Fruit fly (Drosophila melanogaster) whole organism, embryonic: Measurements from ENCODE around the gene Cyp4ac1.

ENCODE experiments used
- ATbp ChIP-seq: fragments of 200-800 bp; sonication (Bioruptor generic); optimal IDR thresholded peaks from 2 replicates; lab custom pipeline; 2017; ENCODE audit warnings: missing biosample characterization, mild to moderate bottlenecking, missing genetic modification characterization, missing genetic modification reagents
- Aef1 ChIP-seq: fragments of 200-800 bp; sonication (Bioruptor generic); IDR thresholded peaks from 3 replicates; pipeline ENCODE4 v1.3.6; 2022; ENCODE audit warnings: missing biosample characterization, missing genetic modification characterization
- Atf6 ChIP-seq: fragments of 200-800 bp; sonication (Bioruptor generic); IDR thresholded peaks from 2 replicates; pipeline ENCODE4 v1.3.6; 2022; ENCODE audit warnings: missing biosample characterization, missing genetic modification characterization
- Blimp-1 ChIP-seq: fragments of 200-800 bp; sonication (Bioruptor generic); optimal IDR thresholded peaks from 3 replicates; lab custom pipeline; 2018; ENCODE audit warnings: missing biosample characterization, missing genetic modification characterization, mild to moderate bottlenecking, moderate library complexity, missing genetic modification reagents
- CG11093 ChIP-seq: fragments of 200-800 bp; sonication (Bioruptor generic); IDR thresholded peaks from 3 replicates; pipeline ENCODE4 v1.3.6; 2022; ENCODE audit warnings: missing biosample characterization, missing genetic modification characterization
- CG11560 ChIP-seq: fragments of 200-800 bp; sonication (Bioruptor generic); IDR thresholded peaks from 3 replicates; pipeline ENCODE4 v1.3.6; 2022; ENCODE audit warnings: missing biosample characterization, missing genetic modification characterization
- CG12236 ChIP-seq: fragments of 200-800 bp; sonication (Bioruptor generic); optimal IDR thresholded peaks from 2 replicates; lab custom pipeline; 2016; ENCODE audit warnings: missing biosample characterization, missing genetic modification characterization
- CG13123 ChIP-seq: fragments of 200-800 bp; sonication (Bioruptor generic); optimal IDR thresholded peaks from 2 replicates; lab custom pipeline; 2016; ENCODE audit warnings: missing biosample characterization, missing genetic modification characterization
- CG13424 ChIP-seq: fragments of 200-800 bp; sonication (Bioruptor generic); optimal IDR thresholded peaks from 2 replicates; lab custom pipeline; 2019; ENCODE audit warnings: missing biosample characterization, mild to moderate bottlenecking, missing genetic modification characterization, moderate library complexity
- CG14014 ChIP-seq: fragments of 200-800 bp; sonication (Bioruptor generic); IDR thresholded peaks from 2 replicates; pipeline ENCODE4 v1.3.6; 2022; ENCODE audit warnings: missing biosample characterization, missing genetic modification characterization
- CG14667 ChIP-seq: fragments of 200-800 bp; sonication (Bioruptor generic); IDR thresholded peaks from 2 replicates; pipeline ENCODE4 v1.3.6; 2022; ENCODE audit warnings: missing biosample characterization, missing genetic modification characterization
- CG14860 ChIP-seq: fragments of 200-800 bp; sonication (Bioruptor generic); IDR thresholded peaks from 3 replicates; pipeline ENCODE4 v1.3.6; 2022; ENCODE audit warnings: missing biosample characterization, missing genetic modification characterization; ENCODE audit not compliant: partially characterized antibody
- CG2129 ChIP-seq: fragments of 200-800 bp; sonication (Bioruptor generic); IDR thresholded peaks from 2 replicates; pipeline ENCODE4 v1.3.6; 2022; ENCODE audit warnings: missing biosample characterization, missing genetic modification characterization; ENCODE audit not compliant: partially characterized antibody
- CG2875 ChIP-seq: fragments of 200-800 bp; sonication (Bioruptor generic); optimal IDR thresholded peaks from 2 replicates; lab custom pipeline; 2017; ENCODE audit warnings: missing biosample characterization, mild to moderate bottlenecking, missing genetic modification characterization, missing genetic modification reagents
- CG2889 ChIP-seq: fragments of 200-800 bp; sonication (Bioruptor generic); IDR thresholded peaks from 3 replicates; pipeline ENCODE4 v1.3.6; 2022; ENCODE audit warnings: missing biosample characterization, missing genetic modification characterization
- CG31365 ChIP-seq: fragments of 200-800 bp; sonication (Bioruptor generic); optimal IDR thresholded peaks from 2 replicates; lab custom pipeline; 2018; ENCODE audit warnings: missing biosample characterization, mild to moderate bottlenecking, missing genetic modification characterization
- CG31441 ChIP-seq: fragments of 200-800 bp; sonication (Bioruptor generic); IDR thresholded peaks from 2 replicates; pipeline ENCODE4 v1.3.6; 2022; ENCODE audit warnings: missing biosample characterization, missing genetic modification characterization
- CG32772 ChIP-seq: fragments of 200-800 bp; sonication (Bioruptor generic); IDR thresholded peaks from 2 replicates; pipeline ENCODE4 v1.3.6; 2022; ENCODE audit warnings: missing biosample characterization, missing genetic modification characterization
- CG42726 ChIP-seq: fragments of 200-800 bp; sonication (Bioruptor generic); IDR thresholded peaks from 2 replicates; pipeline ENCODE4 v1.3.6; 2022; ENCODE audit warnings: missing biosample characterization, missing genetic modification characterization; ENCODE audit not compliant: partially characterized antibody
- CG4360 ChIP-seq: fragments of 200-800 bp; sonication (Bioruptor generic); IDR thresholded peaks from 2 replicates; pipeline ENCODE4 v1.3.6; 2022; ENCODE audit warnings: missing biosample characterization, missing genetic modification characterization
- CG6683 ChIP-seq: fragments of 200-800 bp; sonication (Bioruptor generic); optimal IDR thresholded peaks from 2 replicates; lab custom pipeline; 2017; ENCODE audit warnings: missing biosample characterization, mild to moderate bottlenecking, missing genetic modification characterization, missing genetic modification reagents
- CG6813 ChIP-seq: fragments of 200-800 bp; sonication (Bioruptor generic); optimal IDR thresholded peaks from 2 replicates; lab custom pipeline; 2017; ENCODE audit warnings: missing biosample characterization, missing genetic modification characterization, mild to moderate bottlenecking, moderate library complexity, missing genetic modification reagents
- CHES-1-like ChIP-seq: fragments of 200-800 bp; sonication (Bioruptor generic); optimal IDR thresholded peaks from 2 replicates; lab custom pipeline; 2016; ENCODE audit warnings: missing biosample characterization, missing genetic modification characterization
- CoRest ChIP-seq: fragments of 200-800 bp; sonication (Bioruptor generic); optimal IDR thresholded peaks from 3 replicates; lab custom pipeline; 2018; ENCODE audit warnings: missing biosample characterization, mild to moderate bottlenecking, missing genetic modification characterization, moderate library complexity
- Doc2 ChIP-seq: fragments of 200-800 bp; sonication (Bioruptor generic); IDR thresholded peaks from 2 replicates; pipeline ENCODE4 v1.3.6; 2022; ENCODE audit warnings: missing biosample characterization, missing genetic modification characterization
- Dp ChIP-seq: fragments of 200-800 bp; sonication (Bioruptor generic); optimal IDR thresholded peaks from 2 replicates; lab custom pipeline; 2018; ENCODE audit warnings: missing biosample characterization, mild to moderate bottlenecking, missing genetic modification characterization, moderate library complexity
- Ets65A ChIP-seq: fragments of 200-800 bp; sonication (Bioruptor generic); peaks from one replicate; lab custom pipeline; 2016; ENCODE audit warnings: missing biosample characterization, missing genetic modification characterization
- Ets97D ChIP-seq: fragments of 200-800 bp; sonication (Bioruptor generic); optimal IDR thresholded peaks from 3 replicates; lab custom pipeline; 2016; ENCODE audit warnings: missing biosample characterization, missing genetic modification characterization
- GATAe ChIP-seq: fragments of 200-800 bp; sonication (Bioruptor generic); conservative IDR thresholded peaks from 2 replicates; pipeline ENCODE4 v1.3.6; 2022; ENCODE audit warnings: missing biosample characterization, missing genetic modification characterization
- Myb ChIP-seq: fragments of 200-800 bp; sonication (Bioruptor generic); optimal IDR thresholded peaks from 2 replicates; lab custom pipeline; 2016; ENCODE audit warnings: missing biosample characterization, missing genetic modification characterization
- ase ChIP-seq: fragments of 200-800 bp; sonication (Bioruptor generic); IDR thresholded peaks from 3 replicates; pipeline ENCODE4 v1.3.6; 2022; ENCODE audit warnings: missing biosample characterization, missing genetic modification characterization
- en ChIP-seq: fragments of 200-800 bp; sonication (Bioruptor generic); optimal IDR thresholded peaks from 2 replicates; lab custom pipeline; 2016; ENCODE audit warnings: missing biosample characterization, missing genetic modification characterization
- ewg ChIP-seq: fragments of 200-800 bp; sonication (Bioruptor generic); optimal IDR thresholded peaks from 3 replicates; lab custom pipeline; 2017; ENCODE audit warnings: mild to moderate bottlenecking, missing biosample characterization, missing genetic modification reagents, missing genetic modification characterization
- fd64A ChIP-seq: fragments of 200-800 bp; sonication (Bioruptor generic); optimal IDR thresholded peaks from 3 replicates; lab custom pipeline; 2018; ENCODE audit warnings: missing biosample characterization, mild to moderate bottlenecking, missing genetic modification characterization
- gcm2 ChIP-seq: fragments of 200-800 bp; sonication (Bioruptor generic); optimal IDR thresholded peaks from 2 replicates; lab custom pipeline; 2016; ENCODE audit warnings: missing biosample characterization, missing genetic modification characterization
- inv ChIP-seq: fragments of 200-800 bp; sonication (Bioruptor generic); IDR thresholded peaks from 2 replicates; pipeline ENCODE4 v1.3.6; 2022; ENCODE audit warnings: missing biosample characterization, missing genetic modification characterization; ENCODE audit not compliant: partially characterized antibody
- jumu ChIP-seq: fragments of 200-800 bp; sonication (Bioruptor generic); optimal IDR thresholded peaks from 3 replicates; lab custom pipeline; 2016; ENCODE audit warnings: missing biosample characterization, missing genetic modification characterization
- klu ChIP-seq: fragments of 200-800 bp; sonication (Bioruptor generic); IDR thresholded peaks from 2 replicates; pipeline ENCODE4 v1.3.6; 2022; ENCODE audit warnings: missing biosample characterization, missing genetic modification characterization
- lola ChIP-seq, 3 experiments: fragments of >200 bp in 2 of 3; fragments of 200-800 bp in 1 of 3; sonication (Bioruptor generic) in 1 of 3; optimal IDR thresholded peaks; 2 replicates each; lab custom pipeline; 2017 to 2019; ENCODE audit warnings: missing biosample characterization in 3 of 3, missing genetic modification characterization in 3 of 3, mild to moderate bottlenecking in 1 of 3, moderate library complexity in 1 of 3
- nmo ChIP-seq: fragments of 200-800 bp; sonication (Bioruptor generic); optimal IDR thresholded peaks from 2 replicates; lab custom pipeline; 2018; ENCODE audit warnings: missing biosample characterization, mild to moderate bottlenecking, missing genetic modification characterization, moderate library complexity
- ranshi ChIP-seq: fragments of 200-800 bp; sonication (Bioruptor generic); IDR thresholded peaks from 2 replicates; pipeline ENCODE4 v1.3.6; 2022; ENCODE audit warnings: missing biosample characterization, missing genetic modification characterization
- seq ChIP-seq: fragments of 200-800 bp; sonication (Bioruptor generic); IDR thresholded peaks from 2 replicates; pipeline ENCODE4 v1.3.6; 2022; ENCODE audit warnings: missing biosample characterization, missing genetic modification characterization
- slou ChIP-seq: fragments of 200-800 bp; sonication (Bioruptor generic); optimal IDR thresholded peaks from 3 replicates; lab custom pipeline; 2016; ENCODE audit warnings: missing biosample characterization, missing genetic modification characterization
- stc ChIP-seq: fragments of 200-800 bp; sonication (Bioruptor generic); IDR thresholded peaks from 2 replicates; pipeline ENCODE4 v1.3.6; 2022; ENCODE audit warnings: missing biosample characterization, missing genetic modification characterization
- tgo ChIP-seq: fragments of 200-800 bp; sonication (Bioruptor generic); IDR thresholded peaks from 3 replicates; pipeline ENCODE4 v1.3.6; 2022; ENCODE audit warnings: missing biosample characterization, missing genetic modification characterization
- tna ChIP-seq: fragments of 200-800 bp; sonication (Bioruptor generic); IDR thresholded peaks from 2 replicates; pipeline ENCODE4 v1.3.6; 2022; ENCODE audit warnings: missing biosample characterization, missing genetic modification characterization; ENCODE audit not compliant: partially characterized antibody
- trem ChIP-seq: fragments of 200-800 bp; optimal IDR thresholded peaks from 3 replicates; lab custom pipeline; 2019; ENCODE audit warnings: missing biosample characterization, mild to moderate bottlenecking, missing genetic modification characterization, moderate library complexity
- vvl ChIP-seq: fragments of 200-800 bp; sonication (Bioruptor generic); IDR thresholded peaks from 2 replicates; pipeline ENCODE4 v1.3.6; 2022; ENCODE audit warnings: missing biosample characterization, missing genetic modification characterization
- wek ChIP-seq: fragments of 200-800 bp; sonication (Bioruptor generic); optimal IDR thresholded peaks from 3 replicates; lab custom pipeline; 2018; ENCODE audit warnings: missing biosample characterization, mild to moderate bottlenecking, missing genetic modification characterization, moderate library complexity

The Cyp4ac1 gene

DNA sequence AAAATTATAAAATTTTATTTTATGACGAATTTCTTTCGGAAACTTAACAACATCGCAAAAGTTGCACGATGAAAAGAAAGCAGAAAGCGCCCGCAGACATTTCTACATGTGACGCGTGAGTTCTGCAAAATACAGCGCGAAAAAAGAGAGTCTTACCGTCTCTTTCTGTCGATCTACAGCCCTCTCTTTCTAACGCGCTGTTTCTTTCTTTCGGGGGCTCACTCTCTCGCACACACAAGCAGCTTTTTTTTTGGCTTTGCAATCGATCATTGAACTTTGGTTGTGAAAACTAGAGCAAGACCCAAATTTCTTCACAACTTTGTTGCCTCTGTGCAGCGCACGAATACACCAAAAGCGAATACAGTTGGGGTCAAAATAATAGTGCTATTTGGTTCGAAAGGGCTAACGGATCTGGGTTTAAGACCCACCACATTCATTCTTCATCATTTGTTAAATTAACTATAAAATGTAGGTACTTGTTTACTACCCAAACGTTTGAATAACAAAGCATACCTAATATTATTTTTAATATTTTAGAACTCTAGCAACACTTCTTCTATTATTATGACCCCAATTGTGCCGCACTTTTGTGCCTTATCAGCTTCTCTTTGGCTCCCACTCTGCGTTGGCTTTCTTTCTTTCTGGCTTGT lies 35.3 kb downstream of the Cyp4ac1 start:
- TF ChIP-seq CHES-1-like (GFP tag; lab: Kevin White, UChicago) (peak; percentile 22), nmo (GFP tag; lab: Kevin White, UChicago) (peak; percentile 91), jumu (GFP tag; lab: Kevin White, UChicago) (peak; percentile 43), ewg (peak; percentile 82), tna (GFP tag; lab: Robert Waterston, UW) (no peak), CG6683 (peak; percentile 46), fd64A (GFP tag; lab: Kevin White, UChicago) (peak; percentile 81), CG14014 (GFP tag; lab: Robert Waterston, UW) (peak; percentile 81), Myb (GFP tag; lab: Kevin White, UChicago) (peak; percentile 15), klu (GFP tag; lab: Robert Waterston, UW) (no peak), GATAe (GFP tag; lab: Robert Waterston, UW) (peak; percentile 25; the same call in 1 of the 2 replicates), inv (GFP tag; lab: Robert Waterston, UW) (no peak), Ets65A (GFP tag; lab: Kevin White, UChicago) (peak; percentile 52), stc (GFP tag; lab: Robert Waterston, UW) (peak; percentile 78), CG32772 (GFP tag; lab: Robert Waterston, UW) (peak; percentile 77), CG14860 (GFP tag; lab: Robert Waterston, UW) (no peak), Blimp-1 (GFP tag; lab: Kevin White, UChicago) (peak; percentile 89), CG2875 (GFP tag; lab: Kevin White, UChicago) (peak; percentile 89), CG11093 (peak; percentile 74; the same call in 2 of the 3 replicates), Ets97D (GFP tag; lab: Kevin White, UChicago) (no peak), Aef1 (GFP tag; lab: Robert Waterston, UW) (peak; percentile 62), CG2129 (GFP tag; lab: Robert Waterston, UW) (no peak), CG42726 (GFP tag; lab: Robert Waterston, UW) (no peak), CG13424 (tag; lab: Kevin White, UChicago) (peak; percentile 94), tgo (GFP tag; lab: Robert Waterston, UW) (peak; percentile 71), CG14667 (GFP tag; lab: Robert Waterston, UW) (peak; percentile 46), CG12236 (GFP tag; lab: Kevin White, UChicago) (peak; percentile 40), wek (GFP tag; lab: Kevin White, UChicago) (no peak), CG31365 (tag; lab: Kevin White, UChicago) (peak; percentile 8), CG31441 (GFP tag; lab: Robert Waterston, UW) (peak; percentile 90), ranshi (peak; percentile 59), CG11560 (tag; lab: Robert Waterston, UW) (no peak), gcm2 (GFP tag; lab: Kevin White, UChicago) (peak; percentile 70), CoRest (tag; lab: Kevin White, UChicago) (peak; percentile 88), CG4360 (GFP tag; lab: Robert Waterston, UW) (no peak), Dp (GFP tag; lab: Kevin White, UChicago) (no peak), trem (tag; lab: Kevin White, UChicago) (peak; percentile 82), lola (GFP tag; optimal IDR thresholded peaks at IDR 0.05; lab: Kevin White, UChicago) (peak in 1 of 3 experiments; percentile 85), Atf6 (GFP tag; lab: Robert Waterston, UW) (peak; percentile 86), vvl (GFP tag; lab: Robert Waterston, UW) (peak; percentile 87), CG2889 (GFP tag; lab: Robert Waterston, UW) (0 out of 3 replicates have a peak, but pooled peaks have one; percentile 32), CG13123 (GFP tag; lab: Kevin White, UChicago) (no peak), en (GFP tag; lab: Kevin White, UChicago) (peak; percentile 39), Doc2 (GFP tag; lab: Robert Waterston, UW) (no peak), seq (GFP tag; lab: Robert Waterston, UW) (peak; percentile 87), CG6813 (GFP tag; lab: Kevin White, UChicago) (peak; percentile 66), ATbp (GFP tag; lab: Kevin White, UChicago) (peak; percentile 95), ase (peak; percentile 64; the same call in 2 of the 3 replicates), slou (no peak)
